Worm (Caenorhabditis elegans) whole organism, midembryonic: ENCODE data around the gene Y43C5A.4.

Experiments
- T22C8.4 ChIP-seq: fragments of 200-800 bp; sonication (Bioruptor generic); IDR thresholded peaks from 2 replicates; pipeline ENCODE4 v1.3.6; 2022; ENCODE audit warnings: missing genetic modification characterization, missing compliant biosample characterization
- cog-1 ChIP-seq: sonication (generic microtip); optimal IDR thresholded peaks from 2 replicates; lab custom pipeline; 2016; ENCODE audit warnings: missing genetic modification characterization, missing compliant biosample characterization
- klf-2 ChIP-seq: fragments of 200-800 bp; sonication (Bioruptor generic); conservative IDR thresholded peaks from 2 replicates; pipeline ENCODE4 v1.3.6; 2022; ENCODE audit warnings: missing genetic modification reagents, missing genetic modification characterization, missing compliant biosample characterization
- ref-1 ChIP-seq: fragments of 200-800 bp; sonication (Bioruptor generic); conservative IDR thresholded peaks from 2 replicates; pipeline ENCODE4 v1.3.6; 2022; ENCODE audit warnings: missing genetic modification reagents, missing genetic modification characterization, missing compliant biosample characterization
- tab-1 ChIP-seq: fragments of 200-800 bp; sonication (Bioruptor generic); IDR thresholded peaks from 2 replicates; pipeline ENCODE4 v1.3.6; 2022; ENCODE audit warnings: missing genetic modification characterization, missing compliant biosample characterization

DNA sequence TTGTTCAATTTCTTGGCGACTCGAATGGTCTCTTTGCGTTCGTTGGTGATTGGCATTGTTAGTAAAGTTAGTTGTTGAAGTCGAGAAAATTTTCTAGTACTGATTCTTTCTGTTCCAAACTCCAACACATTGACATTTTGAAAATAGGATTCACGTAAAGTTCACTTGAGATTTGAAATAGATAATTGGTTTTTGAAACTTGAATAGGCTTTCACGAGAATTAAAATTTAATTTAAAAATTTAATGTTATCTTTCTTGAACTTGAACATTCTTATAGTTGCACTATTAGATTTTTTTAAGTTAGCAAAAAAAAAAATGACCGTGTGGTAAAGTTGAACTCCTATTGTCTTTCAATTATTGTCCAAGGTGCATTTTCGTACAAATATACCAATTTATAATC is 16.2 kb downstream of the Y43C5A.4 start, which contains the start of gene R09E10.6:
- TF ChIP-seq tab-1 (GFP tag; lab: Robert Waterston, UW) (no peak), cog-1 (no peak), klf-2 (GFP tag; lab: Robert Waterston, UW) (no peak), T22C8.4 (no peak), ref-1 (GFP tag; lab: Robert Waterston, UW) (no peak)
